Worm (Caenorhabditis elegans): Measurements from ENCODE around the gene F54B8.4.
"Not testable (repeated sequence)": the region's sequence is repeated elsewhere in the genome, so short reads cannot be mapped to it uniquely, and the experiment has no call there.

DNA sequence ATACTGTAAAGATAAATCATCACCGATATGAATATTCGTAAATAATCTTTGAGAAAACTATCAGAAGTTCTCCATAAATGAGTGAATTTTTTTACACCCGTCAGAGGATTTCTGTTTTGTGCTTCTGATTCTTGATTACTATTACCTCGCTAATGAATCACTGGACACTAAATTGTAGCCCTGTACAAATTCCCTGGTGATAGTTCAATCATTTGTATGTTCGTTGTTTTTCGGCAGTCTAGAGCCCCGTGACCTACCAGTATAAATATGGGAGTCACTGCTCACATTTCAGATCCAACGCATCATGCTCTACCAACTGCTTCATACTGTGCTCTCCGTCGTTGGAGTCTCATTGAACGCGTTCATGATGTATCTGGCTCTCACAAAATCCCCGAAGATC is 13.1 kb upstream of the F54B8.4 start, which contains the start of gene srd-27:
- TF ChIP-seq unc-39 (tag; optimal IDR thresholded peaks at IDR 0.05); nhr-25 (tag; optimal IDR thresholded peaks at IDR 0.05; ENCODE audit: borderline replicate concordance, insufficient read depth); zag-1 (tag; optimal IDR thresholded peaks at IDR 0.05); pqm-1 (tag; optimal IDR thresholded peaks at IDR 0.05); Y48G9A.11 (GFP tag; IDR thresholded peaks at IDR 0.05): not testable (repeated sequence)

All from whole organism, L4 larva.